Worm (Caenorhabditis elegans): ENCODE data around the gene ugt-60.

ugt-60 gene

ce11 chrIII:9626602-9627001 lies 52.2 kb downstream of the ugt-60 start:
- TF ChIP-seq jun-1 (tag; optimal IDR thresholded peaks at IDR 0.05) (no peak), lsy-12 (tag; optimal IDR thresholded peaks at IDR 0.05) (peak; percentile 13), nhr-23 (tag; optimal IDR thresholded peaks at IDR 0.05) (no peak), elt-3 (tag; optimal IDR thresholded peaks at IDR 0.05) (no peak), nfya-1 (tag; optimal IDR thresholded peaks at IDR 0.05; ENCODE audit: insufficient read depth) (no peak), ama-1 (optimal IDR thresholded peaks at IDR 0.05) (peak; percentile 56), snpc-4 (tag; optimal IDR thresholded peaks at IDR 0.05) (no peak), nhr-67 (tag; optimal IDR thresholded peaks at IDR 0.05) (no peak), daf-12 (tag; optimal IDR thresholded peaks at IDR 0.05) (no peak), skn-1 (tag; optimal IDR thresholded peaks at IDR 0.05) (no peak), nhr-25 (tag; optimal IDR thresholded peaks at IDR 0.05) (no peak), ztf-4 (tag; optimal IDR thresholded peaks at IDR 0.05) (peak; percentile 43), fos-1 (tag; optimal IDR thresholded peaks at IDR 0.05) (no peak), ceh-9 (tag; optimal IDR thresholded peaks at IDR 0.05) (no peak), pqm-1 (tag; optimal IDR thresholded peaks at IDR 0.05) (no peak), mml-1 (tag; optimal IDR thresholded peaks at IDR 0.05) (no peak), aly-2 (tag; optimal IDR thresholded peaks at IDR 0.05) (no peak), egl-5 (tag; optimal IDR thresholded peaks at IDR 0.05) (no peak)
